Worm (Caenorhabditis elegans) whole organism, L4 larva: Measurements from ENCODE around the gene uvs-1.

Source experiments
- aha-1 ChIP-seq: fragments of 150-350 bp; peaks from one replicate; lab custom pipeline; 2014; ENCODE audit warnings: missing biosample characterization, missing genetic modification characterization
- lim-7 ChIP-seq: fragments of 200-800 bp; sonication (Bioruptor generic); IDR thresholded peaks from 2 replicates; pipeline ENCODE4 v1.3.6; 2022; ENCODE audit warnings: missing genetic modification characterization, missing compliant biosample characterization
- lir-3 ChIP-seq: sonication (generic microtip); optimal IDR thresholded peaks from 2 replicates; lab custom pipeline; 2016; ENCODE audit warnings: mild to moderate bottlenecking, missing genetic modification characterization, missing compliant biosample characterization

DNA sequence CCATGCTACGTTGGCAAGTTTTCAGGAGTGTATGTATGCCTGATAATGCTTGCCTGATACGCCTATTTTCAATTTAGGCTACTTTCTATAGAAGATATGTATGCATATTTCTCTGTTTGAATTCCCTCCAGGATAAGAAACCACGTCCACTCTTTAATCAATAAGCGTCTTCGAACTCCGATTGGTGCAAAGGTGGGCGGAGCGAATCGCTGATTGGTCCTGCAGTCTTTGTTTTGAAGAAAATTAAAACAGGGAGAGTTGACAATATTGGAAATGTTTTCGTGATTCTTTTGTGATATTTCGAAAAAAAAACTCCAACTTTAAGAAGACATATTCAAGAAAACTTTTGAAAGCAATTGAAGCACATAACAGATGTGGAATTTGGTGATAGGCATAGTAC, 42.1 kb downstream of the uvs-1 start:
- TF ChIP-seq aha-1 (tag; lab: Kevin White, UChicago) (no peak), lim-7 (GFP tag; lab: Robert Waterston, UW) (no peak), lir-3 (no peak)
